Fruit fly (Drosophila melanogaster) Kc167 (cell line): ENCODE measurements around the gene wap.

ENCODE experiments used
- h ChIP-seq: fragments of >200 bp; optimal IDR thresholded peaks from 3 replicates; lab custom pipeline; 2018; ENCODE audit warnings: missing external identifiers
- insv ChIP-seq: fragments of >200 bp; optimal IDR thresholded peaks from 3 replicates; lab custom pipeline; 2018; ENCODE audit warnings: missing external identifiers
- psq ChIP-seq: fragments of >200 bp; optimal IDR thresholded peaks from 2 replicates; lab custom pipeline; 2017; ENCODE audit warnings: missing external identifiers
- ttk ChIP-seq: sonication (Bioruptor generic); optimal IDR thresholded peaks from 2 replicates; lab custom pipeline; 2017; ENCODE audit warnings: missing external identifiers

dm6 chrX:22455509-22456179, 422 bp upstream of the wap start, which contains the start of gene Usp2:
- TF ChIP-seq h (lab: Kevin White, UChicago): no peak
- TF ChIP-seq ttk: no peak
- no peak for TF ChIP-seq insv
- no peak for TF ChIP-seq psq (lab: Kevin White, UChicago)
